Fruit fly (Drosophila melanogaster) whole organism, embryonic: ENCODE measurements around the gene CG2865.

Experiments
- Antp ChIP-seq: fragments of 200-800 bp; sonication (Bioruptor generic); optimal IDR thresholded peaks from 3 replicates; lab custom pipeline; 2016; ENCODE audit warnings: missing biosample characterization, missing genetic modification characterization
- Bdp1 ChIP-seq: fragments of 200-800 bp; sonication (Bioruptor generic); optimal IDR thresholded peaks from 3 replicates; lab custom pipeline; 2016; ENCODE audit warnings: missing biosample characterization, missing genetic modification characterization
- CG11085 ChIP-seq: fragments of 200-800 bp; sonication (Bioruptor generic); IDR thresholded peaks from 2 replicates; pipeline ENCODE4 v1.3.6; 2022; ENCODE audit warnings: missing biosample characterization, missing genetic modification characterization
- CG11456 ChIP-seq: fragments of 200-800 bp; sonication (Bioruptor generic); IDR thresholded peaks from 3 replicates; pipeline ENCODE4 v1.3.6; 2022; ENCODE audit warnings: missing biosample characterization, missing genetic modification characterization
- CG13296 ChIP-seq: fragments of 200-800 bp; sonication (Bioruptor generic); optimal IDR thresholded peaks from 3 replicates; lab custom pipeline; 2018; ENCODE audit warnings: missing biosample characterization, mild to moderate bottlenecking, missing genetic modification characterization
- CG14441 ChIP-seq: fragments of 200-800 bp; sonication (Bioruptor generic); IDR thresholded peaks from 2 replicates; pipeline ENCODE4 v1.3.6; 2022; ENCODE audit warnings: missing biosample characterization, missing genetic modification characterization
- CG17829 ChIP-seq: fragments of 200-800 bp; optimal IDR thresholded peaks from 2 replicates; lab custom pipeline; 2019; ENCODE audit warnings: missing biosample characterization, mild to moderate bottlenecking, missing genetic modification characterization, moderate library complexity
- CG18011 ChIP-seq: fragments of 200-800 bp; sonication (Bioruptor generic); optimal IDR thresholded peaks from 2 replicates; lab custom pipeline; 2017; ENCODE audit warnings: missing biosample characterization, missing genetic modification characterization, mild to moderate bottlenecking, moderate library complexity, missing genotype
- CG3065 ChIP-seq: fragments of 200-800 bp; sonication (Bioruptor generic); optimal IDR thresholded peaks from 2 replicates; lab custom pipeline; 2016; ENCODE audit warnings: missing biosample characterization, missing genetic modification characterization
- CG31441 ChIP-seq: fragments of 200-800 bp; sonication (Bioruptor generic); IDR thresholded peaks from 2 replicates; pipeline ENCODE4 v1.3.6; 2022; ENCODE audit warnings: missing biosample characterization, missing genetic modification characterization
- CG33557 ChIP-seq: fragments of 200-800 bp; sonication (Bioruptor generic); optimal IDR thresholded peaks from 2 replicates; lab custom pipeline; 2019; ENCODE audit warnings: missing biosample characterization, mild to moderate bottlenecking, missing genetic modification characterization, moderate library complexity
- CG5245 ChIP-seq: fragments of 200-800 bp; sonication (Bioruptor generic); optimal IDR thresholded peaks from 3 replicates; lab custom pipeline; 2016; ENCODE audit warnings: missing biosample characterization, missing genetic modification characterization
- CG7928 ChIP-seq: fragments of 200-800 bp; sonication (Bioruptor generic); optimal IDR thresholded peaks from 2 replicates; lab custom pipeline; 2017; ENCODE audit warnings: missing biosample characterization, mild to moderate bottlenecking, missing genetic modification characterization
- CG8359 ChIP-seq: fragments of 200-800 bp; sonication (Bioruptor generic); optimal IDR thresholded peaks from 2 replicates; lab custom pipeline; 2017; ENCODE audit warnings: missing biosample characterization, mild to moderate bottlenecking, missing genetic modification characterization, borderline replicate concordance
- CG8924 ChIP-seq: fragments of 200-800 bp; optimal IDR thresholded peaks from 3 replicates; lab custom pipeline; 2019; ENCODE audit warnings: missing biosample characterization, mild to moderate bottlenecking, missing genetic modification characterization, moderate library complexity
- Chrac-16 ChIP-seq: fragments of 200-800 bp; sonication (Bioruptor generic); optimal IDR thresholded peaks from 3 replicates; lab custom pipeline; 2016; ENCODE audit warnings: missing biosample characterization, missing genetic modification characterization
- CrebB ChIP-seq: fragments of 200-800 bp; sonication (Bioruptor generic); optimal IDR thresholded peaks from 3 replicates; lab custom pipeline; 2018; ENCODE audit warnings: missing biosample characterization, mild to moderate bottlenecking, missing genetic modification characterization
- Dfd ChIP-seq, 2 experiments: fragments of >200 bp; optimal IDR thresholded peaks; 2 replicates each; lab custom pipeline; 2017; ENCODE audit warnings: missing biosample characterization in 2 of 2, missing genetic modification characterization in 2 of 2
- H15 ChIP-seq: fragments of 200-800 bp; sonication (Bioruptor generic); IDR thresholded peaks from 3 replicates; pipeline ENCODE4 v1.3.6; 2022; ENCODE audit warnings: missing biosample characterization, missing genetic modification characterization
- MESR4 ChIP-seq: fragments of 200-800 bp; sonication (Bioruptor generic); optimal IDR thresholded peaks from 2 replicates; lab custom pipeline; 2018; ENCODE audit warnings: missing biosample characterization, mild to moderate bottlenecking, missing genetic modification characterization, moderate library complexity
- Meics ChIP-seq: fragments of 200-800 bp; sonication (Bioruptor generic); optimal IDR thresholded peaks from 2 replicates; lab custom pipeline; 2017; ENCODE audit warnings: missing biosample characterization, mild to moderate bottlenecking, missing genetic modification characterization
- NC2α ChIP-seq: fragments of 200-800 bp; sonication (Bioruptor generic); optimal IDR thresholded peaks from 2 replicates; lab custom pipeline; 2016; ENCODE audit warnings: missing biosample characterization, missing genetic modification characterization
- Rx ChIP-seq: fragments of 200-800 bp; sonication (Bioruptor generic); IDR thresholded peaks from 2 replicates; pipeline ENCODE4 v1.3.6; 2022; ENCODE audit warnings: missing biosample characterization, missing genetic modification characterization
- Side ChIP-seq: fragments of 200-800 bp; sonication (Bioruptor generic); optimal IDR thresholded peaks from 2 replicates; lab custom pipeline; 2016; ENCODE audit warnings: missing biosample characterization, missing genetic modification characterization
- Six4 ChIP-seq: fragments of 200-800 bp; sonication (Bioruptor generic); optimal IDR thresholded peaks from 2 replicates; lab custom pipeline; 2016; ENCODE audit warnings: missing biosample characterization, missing genetic modification characterization
- Sry-δ ChIP-seq: fragments of 200-800 bp; sonication (Bioruptor generic); optimal IDR thresholded peaks from 2 replicates; lab custom pipeline; 2016; ENCODE audit warnings: missing biosample characterization, missing genetic modification characterization
- Usf ChIP-seq: fragments of 200-800 bp; sonication (Bioruptor generic); optimal IDR thresholded peaks from 2 replicates; lab custom pipeline; 2017; ENCODE audit warnings: missing genotype, missing biosample characterization, missing genetic modification characterization
- ac ChIP-seq: fragments of 200-800 bp; sonication (Bioruptor generic); optimal IDR thresholded peaks from 3 replicates; lab custom pipeline; 2017; ENCODE audit warnings: missing biosample characterization, mild to moderate bottlenecking, missing genetic modification characterization
- ap ChIP-seq: fragments of 200-800 bp; sonication (Bioruptor generic); IDR thresholded peaks from 2 replicates; pipeline ENCODE4 v1.3.6; 2022; ENCODE audit warnings: missing biosample characterization, missing genetic modification characterization
- ash1 ChIP-seq: fragments of 200-800 bp; sonication (Bioruptor generic); optimal IDR thresholded peaks from 2 replicates; lab custom pipeline; 2018; ENCODE audit warnings: missing biosample characterization, mild to moderate bottlenecking, missing genetic modification characterization
- az2 ChIP-seq: fragments of 200-800 bp; sonication (Bioruptor generic); optimal IDR thresholded peaks from 3 replicates; lab custom pipeline; 2016; ENCODE audit warnings: missing biosample characterization, missing genetic modification characterization
- bab2 ChIP-seq: fragments of 200-800 bp; sonication (Bioruptor generic); optimal IDR thresholded peaks from 2 replicates; lab custom pipeline; 2016; ENCODE audit warnings: missing biosample characterization, missing genetic modification characterization
- crol ChIP-seq: fragments of 200-800 bp; sonication (Bioruptor generic); IDR thresholded peaks from 2 replicates; pipeline ENCODE4 v1.3.6; 2022; ENCODE audit warnings: missing biosample characterization, missing genetic modification characterization
- cwo ChIP-seq: fragments of 200-800 bp; sonication (Bioruptor generic); optimal IDR thresholded peaks from 3 replicates; lab custom pipeline; 2017; ENCODE audit warnings: missing biosample characterization, missing genetic modification characterization, mild to moderate bottlenecking, moderate library complexity, missing genetic modification reagents
- dan ChIP-seq: fragments of 200-800 bp; sonication (Bioruptor generic); IDR thresholded peaks from 2 replicates; pipeline ENCODE4 v1.3.6; 2022; ENCODE audit warnings: missing biosample characterization, missing genetic modification characterization
- dmrt99B ChIP-seq: fragments of 200-800 bp; sonication (Bioruptor generic); optimal IDR thresholded peaks from 2 replicates; lab custom pipeline; 2018; ENCODE audit warnings: missing biosample characterization, mild to moderate bottlenecking, missing genetic modification characterization, moderate library complexity
- emc ChIP-seq: fragments of 200-800 bp; sonication (Bioruptor generic); optimal IDR thresholded peaks from 2 replicates; lab custom pipeline; 2016; ENCODE audit warnings: missing biosample characterization, missing genetic modification characterization
- ewg ChIP-seq: fragments of 200-800 bp; sonication (Bioruptor generic); optimal IDR thresholded peaks from 3 replicates; lab custom pipeline; 2017; ENCODE audit warnings: mild to moderate bottlenecking, missing biosample characterization, missing genetic modification reagents, missing genetic modification characterization
- grau ChIP-seq: fragments of 200-800 bp; optimal IDR thresholded peaks from 3 replicates; lab custom pipeline; 2019; ENCODE audit warnings: missing biosample characterization, mild to moderate bottlenecking, missing genetic modification characterization, moderate library complexity
- insv ChIP-seq, 2 experiments: fragments of 200-800 bp; sonication (Bioruptor generic); optimal IDR thresholded peaks; 3 replicates each; lab custom pipeline; 2016 to 2018; ENCODE audit warnings: missing biosample characterization in 2 of 2, missing genetic modification characterization in 2 of 2
- ken ChIP-seq: fragments of 200-800 bp; sonication (Bioruptor generic); IDR thresholded peaks from 3 replicates; pipeline ENCODE4 v1.3.6; 2022; ENCODE audit warnings: missing biosample characterization, missing genetic modification characterization
- lab ChIP-seq: fragments of 200-800 bp; sonication (Bioruptor generic); optimal IDR thresholded peaks from 3 replicates; lab custom pipeline; 2017; ENCODE audit warnings: missing biosample characterization, missing genetic modification characterization, mild to moderate bottlenecking, moderate library complexity, missing genetic modification reagents
- luna ChIP-seq: fragments of 200-800 bp; sonication (Bioruptor generic); optimal IDR thresholded peaks from 2 replicates; lab custom pipeline; 2016; ENCODE audit warnings: missing biosample characterization, missing genetic modification characterization
- pho ChIP-seq: fragments of 200-800 bp; sonication (Bioruptor generic); optimal IDR thresholded peaks from 2 replicates; lab custom pipeline; 2016; ENCODE audit warnings: missing biosample characterization, missing genetic modification characterization
- repo ChIP-seq: fragments of 200-800 bp; sonication (Bioruptor generic); optimal IDR thresholded peaks from 2 replicates; lab custom pipeline; 2016; ENCODE audit warnings: missing biosample characterization, missing genetic modification characterization
- salm ChIP-seq: fragments of 200-800 bp; sonication (Bioruptor generic); optimal IDR thresholded peaks from 2 replicates; lab custom pipeline; 2018; ENCODE audit warnings: missing biosample characterization, mild to moderate bottlenecking, missing genetic modification characterization
- sc ChIP-seq, 3 experiments: fragments of >200 bp in 2 of 3; fragments of 200-800 bp in 1 of 3; sonication (Bioruptor generic) in 1 of 3; optimal IDR thresholded peaks; 2 replicates in 2 of 3; 3 replicates in 1 of 3; lab custom pipeline; 2017; ENCODE audit warnings: mild to moderate bottlenecking in 1 of 3, missing biosample characterization in 1 of 3, missing genetic modification characterization in 1 of 3, missing genetic modification reagents in 1 of 3
- scrt ChIP-seq: fragments of 200-800 bp; sonication (Bioruptor generic); optimal IDR thresholded peaks from 2 replicates; lab custom pipeline; 2018; ENCODE audit warnings: missing biosample characterization, mild to moderate bottlenecking, missing genetic modification characterization, moderate library complexity
- so ChIP-seq: fragments of 200-800 bp; sonication (Bioruptor generic); IDR thresholded peaks from 3 replicates; pipeline ENCODE4 v1.3.6; 2022; ENCODE audit warnings: missing biosample characterization, missing genetic modification characterization
- sqz ChIP-seq: fragments of 200-800 bp; sonication (Bioruptor generic); optimal IDR thresholded peaks from 3 replicates; lab custom pipeline; 2018; ENCODE audit warnings: missing biosample characterization, mild to moderate bottlenecking, missing genetic modification characterization
- usp ChIP-seq: fragments of >200 bp; optimal IDR thresholded peaks from 2 replicates; lab custom pipeline; 2017; ENCODE audit warnings: missing biosample characterization, missing genetic modification characterization

The CG2865 gene

dm6 chrX:2318369-2318768 lies 25.2 kb upstream of the CG2865 start (continued):
- no peak for TF ChIP-seq CG13296 (GFP tag; lab: Kevin White, UChicago)
- TF ChIP-seq luna (GFP tag; lab: Kevin White, UChicago): no peak
- TF ChIP-seq CG11456 (GFP tag; lab: Robert Waterston, UW): no peak
- peak; percentile 73 for TF ChIP-seq CG31441 (GFP tag; lab: Robert Waterston, UW)
- TF ChIP-seq MESR4 (GFP tag; lab: Kevin White, UChicago): no peak
- TF ChIP-seq Six4 (GFP tag; lab: Kevin White, UChicago): peak; percentile 11
- peak; percentile 37 for TF ChIP-seq ewg (GFP tag; lab: Kevin White, UChicago)
- no peak for TF ChIP-seq sqz (GFP tag; lab: Kevin White, UChicago)
- no peak for TF ChIP-seq CG18011 (GFP tag; lab: Kevin White, UChicago)
- peak; percentile 65 for TF ChIP-seq Side (GFP tag; lab: Kevin White, UChicago)
- TF ChIP-seq Meics: peak; percentile 14
- peak; percentile 21 for TF ChIP-seq bab2 (GFP tag; lab: Kevin White, UChicago)
- peak; percentile 78 for TF ChIP-seq ken (GFP tag; lab: Robert Waterston, UW)
- TF ChIP-seq Rx (GFP tag; lab: Robert Waterston, UW): peak; percentile 75
- peak; percentile 32; the same call in 1 of the 2 replicates for TF ChIP-seq CG11085 (GFP tag; lab: Robert Waterston, UW)
- TF ChIP-seq Chrac-16 (GFP tag; lab: Kevin White, UChicago): peak; percentile 46
- TF ChIP-seq CG33557 (GFP tag; lab: Kevin White, UChicago): no peak
- no peak for TF ChIP-seq CrebB (tag; lab: Kevin White, UChicago)
- no peak for TF ChIP-seq Sry-δ
- TF ChIP-seq NC2α: no peak
- peak; percentile 42 for TF ChIP-seq CG8924 (tag; lab: Kevin White, UChicago)
- no peak for TF ChIP-seq insv (GFP tag; optimal IDR thresholded peaks at IDR 0.05; lab: Kevin White, UChicago)
- TF ChIP-seq Dfd (GFP tag; optimal IDR thresholded peaks at IDR 0.05; lab: Kevin White, UChicago): no peak
- no peak for TF ChIP-seq repo (GFP tag; lab: Kevin White, UChicago)
- TF ChIP-seq CG3065 (GFP tag; lab: Kevin White, UChicago): no peak
- peak; percentile 0 for TF ChIP-seq CG5245
- peak; percentile 82 for TF ChIP-seq dmrt99B (tag; lab: Kevin White, UChicago)
- TF ChIP-seq so (GFP tag; lab: Robert Waterston, UW): 0 out of 3 replicates have a peak, but pooled peaks have one; percentile 25
- TF ChIP-seq Usf (GFP tag; lab: Kevin White, UChicago): no peak
- peak; percentile 82 for TF ChIP-seq Antp (GFP tag; lab: Kevin White, UChicago)
- TF ChIP-seq CG14441 (GFP tag; lab: Robert Waterston, UW): peak; percentile 74
- TF ChIP-seq crol (GFP tag; lab: Robert Waterston, UW): peak; percentile 50; the same call in 1 of the 2 replicates
- TF ChIP-seq scrt (GFP tag; lab: Kevin White, UChicago): no peak
- TF ChIP-seq dan (GFP tag; lab: Robert Waterston, UW): peak; percentile 56; the same call in 1 of the 2 replicates
- no peak for TF ChIP-seq CG7928 (GFP tag; lab: Kevin White, UChicago)
- TF ChIP-seq salm: no peak
- no peak for TF ChIP-seq usp
- no peak for TF ChIP-seq cwo
- peak; percentile 39 for TF ChIP-seq grau
- TF ChIP-seq ash1: no peak
- peak; percentile 80 for TF ChIP-seq CG17829
- peak; percentile 16 for TF ChIP-seq CG8359 (GFP tag; lab: Kevin White, UChicago)
- TF ChIP-seq lab (GFP tag; lab: Kevin White, UChicago): peak; percentile 36
- TF ChIP-seq emc (GFP tag; lab: Kevin White, UChicago): no peak
- TF ChIP-seq az2 (GFP tag; lab: Kevin White, UChicago): peak; percentile 40
- TF ChIP-seq H15 (GFP tag; lab: Robert Waterston, UW): peak; percentile 75; the same call in 1 of the 3 replicates
- no peak for TF ChIP-seq ap
- TF ChIP-seq sc (optimal IDR thresholded peaks at IDR 0.05; lab: Kevin White, UChicago): no peak
- peak; percentile 18 for TF ChIP-seq sc (GFP tag; optimal IDR thresholded peaks at IDR 0.05; lab: Kevin White, UChicago)
- TF ChIP-seq Bdp1 (GFP tag; lab: Kevin White, UChicago): no peak
- no peak for TF ChIP-seq pho (GFP tag; lab: Kevin White, UChicago)
- no peak for TF ChIP-seq ac (GFP tag; lab: Kevin White, UChicago)
